Worm (Caenorhabditis elegans): Measurements from ENCODE around the gene abhd-5.1.

The abhd-5.1 gene

DNA sequence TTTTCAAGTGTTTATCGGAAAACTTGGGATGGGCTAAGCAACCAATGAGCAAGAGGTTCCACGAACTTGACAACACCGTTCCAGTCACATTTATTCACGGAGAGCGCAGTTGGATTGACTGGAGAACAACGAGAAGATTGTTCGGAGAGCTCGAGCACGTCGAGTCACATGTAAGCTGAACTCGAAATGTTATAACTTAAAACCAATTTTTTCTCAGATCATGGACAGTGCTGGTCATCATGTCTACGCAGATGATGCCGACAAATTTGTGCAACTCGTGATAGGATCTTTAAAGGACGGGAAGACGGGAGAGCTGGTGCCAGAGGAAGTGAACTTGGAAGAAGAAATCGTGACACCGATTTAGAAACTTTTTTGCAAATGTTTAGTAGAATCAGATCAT, 946 bp upstream of the abhd-5.1 start:
- TF ChIP-seq elt-2 (tag; optimal IDR thresholded peaks at IDR 0.05) (no peak), skn-1 (tag; optimal IDR thresholded peaks at IDR 0.05) (no peak), ceh-28 (tag; optimal IDR thresholded peaks at IDR 0.05) (no peak), R02D3.7 (tag; optimal IDR thresholded peaks at IDR 0.05) (no peak), unc-39 (tag; optimal IDR thresholded peaks at IDR 0.05) (no peak), nhr-237 (tag; optimal IDR thresholded peaks at IDR 0.05) (no peak), mdl-1 (tag; optimal IDR thresholded peaks at IDR 0.05) (no peak), nhr-28 (tag; optimal IDR thresholded peaks at IDR 0.05) (no peak), nfya-1 (tag; optimal IDR thresholded peaks at IDR 0.05; ENCODE audit: insufficient read depth) (no peak), ZK546.5 (tag; optimal IDR thresholded peaks at IDR 0.05) (no peak), lsy-12 (tag; optimal IDR thresholded peaks at IDR 0.05) (no peak), elt-1 (tag; optimal IDR thresholded peaks at IDR 0.05) (no peak), lin-39 (tag; optimal IDR thresholded peaks at IDR 0.05) (no peak), nhr-76 (tag; optimal IDR thresholded peaks at IDR 0.05) (no peak), ceh-16 (tag; optimal IDR thresholded peaks at IDR 0.05) (no peak), fkh-10 (GFP tag; optimal IDR thresholded peaks at IDR 0.05) (no peak)

DNA sequence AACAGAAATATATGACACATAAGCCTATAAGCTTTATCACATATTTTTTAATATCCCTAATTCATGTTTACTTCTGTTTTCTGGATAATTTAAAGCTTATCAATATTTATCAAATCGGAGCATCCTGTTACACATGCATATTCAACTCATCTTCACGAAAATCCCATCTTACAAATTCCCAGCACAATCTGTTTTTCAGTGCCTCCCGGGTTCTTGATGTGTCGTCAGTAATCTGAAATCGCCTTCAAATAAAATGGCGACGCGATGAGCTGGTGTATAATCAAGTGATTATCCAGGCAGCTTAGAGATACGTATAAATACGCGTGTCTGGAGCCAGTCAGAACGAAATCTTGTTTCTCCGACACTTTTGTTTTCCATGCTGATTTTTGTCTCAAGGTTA, 3.0 kb downstream of the abhd-5.1 start:
- no peak for TF ChIP-seq nhr-25 (tag; optimal IDR thresholded peaks at IDR 0.05)
- TF ChIP-seq aly-2 (tag; optimal IDR thresholded peaks at IDR 0.05) = no peak
- TF ChIP-seq zag-1 (tag; optimal IDR thresholded peaks at IDR 0.05) = no peak
- no peak for TF ChIP-seq unc-39 (tag; optimal IDR thresholded peaks at IDR 0.05)
- no peak for TF ChIP-seq sea-2 (GFP tag; optimal IDR thresholded peaks at IDR 0.05)
- TF ChIP-seq hmg-11 (tag; optimal IDR thresholded peaks at IDR 0.05) = no peak
- TF ChIP-seq ama-1 (optimal IDR thresholded peaks at IDR 0.05) = no peak
- no peak for TF ChIP-seq ceh-9 (tag; optimal IDR thresholded peaks at IDR 0.05)
- no peak for TF ChIP-seq nhr-23 (tag; optimal IDR thresholded peaks at IDR 0.05)
- TF ChIP-seq egl-5 (tag; optimal IDR thresholded peaks at IDR 0.05) = no peak

DNA sequence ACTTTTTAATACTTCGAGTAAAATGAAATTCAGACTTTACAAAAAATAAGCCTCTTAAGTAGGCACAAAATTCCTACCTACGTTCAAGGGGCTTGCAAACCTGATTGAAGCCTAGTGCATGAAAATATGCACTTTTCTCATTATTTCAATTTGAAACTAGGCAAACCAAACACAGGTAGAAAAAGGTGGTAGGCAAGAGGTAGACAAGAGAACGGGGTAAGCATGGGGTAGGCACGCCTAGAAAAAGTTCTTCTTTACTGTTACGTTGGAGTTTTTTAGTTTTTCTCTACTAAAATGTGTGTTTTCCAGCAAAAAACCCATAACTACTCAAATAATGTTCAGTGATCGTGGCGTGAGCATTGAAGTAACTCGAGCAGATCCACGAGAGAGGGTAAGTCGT, 3.7 kb downstream of the abhd-5.1 start, which contains the start of gene nex-4:
nex-4 (plus strand) TSS at position 301 of the 400 bp plus-strand sequence.
- TF ChIP-seq lin-39 (tag; optimal IDR thresholded peaks at IDR 0.05) (no peak), daf-12 (tag; optimal IDR thresholded peaks at IDR 0.05) (no peak), ztf-4 (tag; optimal IDR thresholded peaks at IDR 0.05) (no peak), nfya-1 (tag; optimal IDR thresholded peaks at IDR 0.05; ENCODE audit: insufficient read depth) (no peak), ztf-11 (tag; optimal IDR thresholded peaks at IDR 0.05) (no peak), nhr-25 (tag; optimal IDR thresholded peaks at IDR 0.05) (no peak), tbx-2 (tag; optimal IDR thresholded peaks at IDR 0.05) (no peak), nhr-43 (tag; optimal IDR thresholded peaks at IDR 0.05; ENCODE audit: poor library complexity, severe bottlenecking) (no peak), pqm-1 (tag; optimal IDR thresholded peaks at IDR 0.05) (no peak)

DNA sequence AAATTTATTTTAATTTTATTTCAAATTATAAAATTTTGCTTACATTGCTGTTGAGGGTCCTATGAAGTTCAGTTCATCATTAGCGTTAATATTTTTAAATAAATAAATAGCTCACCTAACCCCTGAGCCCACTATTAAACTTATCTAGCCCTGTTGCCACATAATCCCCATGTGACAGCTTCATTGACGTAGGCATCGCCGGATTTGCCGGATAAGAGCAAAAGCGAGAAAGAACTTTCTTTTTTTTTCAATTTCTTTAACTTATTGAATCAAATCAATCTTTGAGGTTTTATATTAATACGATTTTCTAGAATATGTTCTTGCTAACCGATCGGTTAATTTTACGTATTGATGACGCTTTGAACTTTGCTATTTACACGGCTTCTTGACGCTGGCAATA, 4.5 kb downstream of the abhd-5.1 start:
- no peak for TF ChIP-seq fkh-10 (GFP tag; optimal IDR thresholded peaks at IDR 0.05)

DNA sequence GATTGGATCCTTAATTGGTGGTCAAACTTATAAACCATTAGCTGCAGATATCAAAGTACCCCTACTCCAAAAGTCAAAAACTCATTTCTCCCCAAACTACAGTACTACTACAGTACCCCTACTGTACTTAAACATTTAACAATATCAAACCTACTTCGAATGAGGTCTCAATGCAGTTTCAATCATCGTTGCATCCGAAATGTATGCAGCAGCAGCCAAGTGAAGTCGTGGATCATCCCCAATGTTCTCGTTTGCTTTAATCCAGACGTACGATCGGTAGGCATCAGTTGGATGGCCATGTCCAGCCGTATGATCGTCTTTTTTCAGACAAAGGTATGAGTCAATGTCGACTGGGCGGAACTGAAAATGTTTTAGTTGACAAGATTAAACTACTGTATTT, 10.1 kb downstream of the abhd-5.1 start:
- TF ChIP-seq lsy-12 (tag; optimal IDR thresholded peaks at IDR 0.05) = no peak
- no peak for TF ChIP-seq nhr-12 (tag; optimal IDR thresholded peaks at IDR 0.05)
- TF ChIP-seq aly-2 (tag; optimal IDR thresholded peaks at IDR 0.05) = no peak
- no peak for TF ChIP-seq elt-3 (tag; optimal IDR thresholded peaks at IDR 0.05)
- TF ChIP-seq elt-2 (tag; optimal IDR thresholded peaks at IDR 0.05) = no peak
- no peak for TF ChIP-seq nhr-237 (tag; optimal IDR thresholded peaks at IDR 0.05)
- TF ChIP-seq nhr-28 (tag; optimal IDR thresholded peaks at IDR 0.05) = no peak
- TF ChIP-seq jun-1 (tag; optimal IDR thresholded peaks at IDR 0.05) = no peak
- no peak for TF ChIP-seq mdl-1 (tag; optimal IDR thresholded peaks at IDR 0.05)
- no peak for TF ChIP-seq zag-1 (tag; optimal IDR thresholded peaks at IDR 0.05)
- no peak for TF ChIP-seq egl-27 (tag; optimal IDR thresholded peaks at IDR 0.05)
- no peak for TF ChIP-seq ceh-16 (tag; optimal IDR thresholded peaks at IDR 0.05)

Measured in whole organism, L3 larva.